Fruit fly (Drosophila melanogaster): ENCODE measurements around the gene RpL13A.

RpL13A gene

dm6 chr3R:5591398-5591853 lies 32.8 kb upstream of the RpL13A start, which contains the start of the genes noi and Vha26 (continued):
- TF ChIP-seq p53 (GFP tag; optimal IDR thresholded peaks at IDR 0.05): no peak
- TF ChIP-seq lab (GFP tag; optimal IDR thresholded peaks at IDR 0.05): no peak
- TF ChIP-seq ro (GFP tag; IDR thresholded peaks at IDR 0.05): no peak
- no peak for TF ChIP-seq CG17612 (GFP tag; IDR thresholded peaks at IDR 0.05)
- no peak for TF ChIP-seq cas (GFP tag; IDR thresholded peaks at IDR 0.05)
- TF ChIP-seq Poxn (GFP tag; IDR thresholded peaks at IDR 0.05): no peak
- no peak for TF ChIP-seq CkIIα-i1 (GFP tag; IDR thresholded peaks at IDR 0.05)
- peak; percentile 87 for TF ChIP-seq HmgZ (tag; optimal IDR thresholded peaks at IDR 0.05)

DNA sequence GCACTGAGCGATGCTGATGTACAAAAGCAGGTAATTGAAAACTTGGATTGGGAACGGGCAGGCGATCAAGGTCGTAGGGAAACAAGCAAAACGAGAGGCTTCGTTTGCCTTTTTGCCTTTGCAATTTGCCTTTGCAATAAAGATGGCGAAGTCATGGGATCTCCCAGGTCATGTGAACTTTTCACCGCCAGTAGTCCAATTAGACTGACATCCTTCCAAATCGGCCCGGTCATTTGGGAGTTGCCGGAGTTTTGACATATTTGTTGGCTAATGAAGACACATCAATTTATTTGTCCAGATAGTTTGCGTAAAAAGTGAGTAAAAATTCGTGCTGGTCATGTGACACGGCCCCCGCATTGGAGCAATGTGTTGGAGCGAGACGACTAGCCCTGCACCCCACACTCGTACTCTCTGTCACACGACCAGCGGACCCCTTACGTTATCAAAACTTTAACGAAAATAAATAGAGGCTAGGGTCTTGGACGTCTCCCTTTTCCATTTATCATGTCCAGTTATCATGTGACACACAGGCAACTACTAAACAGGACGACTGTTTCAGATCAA lies 32.2 kb upstream of the RpL13A start:
- TF ChIP-seq Doc3 (GFP tag; IDR thresholded peaks at IDR 0.05; ENCODE audit: partially characterized antibody) (no peak), CG13123 (GFP tag; optimal IDR thresholded peaks at IDR 0.05) (no peak), ttk (GFP tag; IDR thresholded peaks at IDR 0.05) (no peak), Usf (GFP tag; optimal IDR thresholded peaks at IDR 0.05) (peak; percentile 91), CG10431 (GFP tag; optimal IDR thresholded peaks at IDR 0.05) (no peak), Nf-YC (tag; optimal IDR thresholded peaks at IDR 0.05) (peak; percentile 63), phol (tag; optimal IDR thresholded peaks at IDR 0.05) (peak; percentile 28), CG9797 (GFP tag; optimal IDR thresholded peaks at IDR 0.05) (no peak), amos (GFP tag; IDR thresholded peaks at IDR 0.05; ENCODE audit: partially characterized antibody) (peak; percentile 33; the same call in 1 of the 2 replicates), bigmax (GFP tag; optimal IDR thresholded peaks at IDR 0.05) (peak; percentile 13), B-H2 (GFP tag; optimal IDR thresholded peaks at IDR 0.05) (peak; percentile 28), mirr (GFP tag; optimal IDR thresholded peaks at IDR 0.05) (peak; percentile 24), Med (GFP tag) (peak; percentile 73), CG8290 (GFP tag; optimal IDR thresholded peaks at IDR 0.05) (no peak), CG8290 (tag; optimal IDR thresholded peaks at IDR 0.05) (peak in 1 of 2 experiments; percentile 19), Dbx (GFP tag; IDR thresholded peaks at IDR 0.05) (no peak), pfk (GFP tag; optimal IDR thresholded peaks at IDR 0.05) (no peak), chinmo (GFP tag; IDR thresholded peaks at IDR 0.05; ENCODE audit: partially characterized antibody) (no peak), rib (GFP tag; IDR thresholded peaks at IDR 0.05) (no peak), CG10267 (tag; optimal IDR thresholded peaks at IDR 0.05) (no peak), CG34376 (GFP tag; optimal IDR thresholded peaks at IDR 0.05) (peak; percentile 5), ac (GFP tag; optimal IDR thresholded peaks at IDR 0.05) (no peak), CG31224 (GFP tag; IDR thresholded peaks at IDR 0.05) (no peak), nerfin-2 (GFP tag; IDR thresholded peaks at IDR 0.05; ENCODE audit: partially characterized antibody) (0 out of 2 replicates have a peak, but pooled peaks have one; percentile 28), HLHmδ (GFP tag; optimal IDR thresholded peaks at IDR 0.05) (no peak), Hand (GFP tag; optimal IDR thresholded peaks at IDR 0.05) (no peak), luna (GFP tag; optimal IDR thresholded peaks at IDR 0.05) (no peak), shn (GFP tag; optimal IDR thresholded peaks at IDR 0.05) (no peak), Pdp1 (GFP tag; optimal IDR thresholded peaks at IDR 0.05) (peak in 1 of 2 experiments; percentile 64), az2 (GFP tag; optimal IDR thresholded peaks at IDR 0.05) (no peak), grau (tag; optimal IDR thresholded peaks at IDR 0.05) (no peak), grn (GFP tag; optimal IDR thresholded peaks at IDR 0.05) (no peak), insv (GFP tag; optimal IDR thresholded peaks at IDR 0.05) (peak; percentile 43 to 88), CG15073 (GFP tag; optimal IDR thresholded peaks at IDR 0.05) (no peak), pum (GFP tag; optimal IDR thresholded peaks at IDR 0.05) (no peak), YL-1 (GFP tag; optimal IDR thresholded peaks at IDR 0.05) (peak; percentile 78), exex (tag; optimal IDR thresholded peaks at IDR 0.05) (no peak), CG9437 (GFP tag; optimal IDR thresholded peaks at IDR 0.05) (peak; percentile 97), stc (GFP tag; IDR thresholded peaks at IDR 0.05) (no peak), CG18599 (GFP tag; optimal IDR thresholded peaks at IDR 0.05) (no peak), cwo (GFP tag; optimal IDR thresholded peaks at IDR 0.05) (peak; percentile 79)

Data from whole organism, embryonic.